Worm (Caenorhabditis elegans) whole organism, late embryonic: ENCODE results near the gene F20D6.6.

Experiments
- dmd-4 ChIP-seq: sonication (generic microtip); optimal IDR thresholded peaks from 2 replicates; lab custom pipeline; 2016; ENCODE audit warnings: borderline replicate concordance, missing genetic modification characterization, missing compliant biosample characterization
- elt-2 ChIP-seq: sonication (generic microtip); optimal IDR thresholded peaks from 2 replicates; lab custom pipeline; 2016; ENCODE audit warnings: missing genetic modification reagents, missing genetic modification characterization, missing compliant biosample characterization
- hlh-6 ChIP-seq: sonication (generic microtip); optimal IDR thresholded peaks from 2 replicates; lab custom pipeline; 2016; ENCODE audit warnings: missing genotype, missing genetic modification characterization, missing compliant biosample characterization
- nhr-232 ChIP-seq: sonication (generic microtip); optimal IDR thresholded peaks from 2 replicates; lab custom pipeline; 2016; ENCODE audit warnings: missing genetic modification characterization, missing compliant biosample characterization
- pqm-1 ChIP-seq: sonication (generic microtip); optimal IDR thresholded peaks from 2 replicates; lab custom pipeline; 2016; ENCODE audit warnings: missing genetic modification characterization, missing compliant biosample characterization
- syd-9 ChIP-seq: sonication (generic microtip); optimal IDR thresholded peaks from 2 replicates; lab custom pipeline; 2016; ENCODE audit warnings: mild to moderate bottlenecking, missing genetic modification characterization, moderate library complexity, missing compliant biosample characterization
- tbx-2 ChIP-seq: sonication (generic microtip); optimal IDR thresholded peaks from 2 replicates; lab custom pipeline; 2016; ENCODE audit warnings: missing genetic modification characterization, missing compliant biosample characterization

DNA sequence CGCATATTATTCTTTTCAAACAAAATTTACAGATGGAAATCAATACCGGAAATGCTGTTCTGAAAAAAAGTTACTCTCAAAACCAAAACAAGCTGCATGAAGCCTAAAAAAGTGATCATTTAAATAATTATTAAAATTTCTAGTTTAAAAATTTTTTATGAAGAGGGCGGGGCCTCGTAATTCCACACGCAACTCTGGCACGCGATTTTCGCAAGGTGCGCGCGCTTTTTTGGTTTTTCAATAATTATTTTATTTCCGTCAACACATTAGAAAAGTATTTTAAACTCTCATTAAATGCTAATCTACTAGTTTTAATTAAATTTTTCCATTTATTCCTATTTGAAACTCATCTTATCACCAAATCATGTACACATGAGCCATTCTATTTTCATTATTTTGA lies 30.0 kb upstream of the F20D6.6 start:
- TF ChIP-seq hlh-6 (tag; lab: Kevin White, UChicago) = no peak
- TF ChIP-seq syd-9 (tag; lab: Kevin White, UChicago) = no peak
- TF ChIP-seq tbx-2 (tag; lab: Kevin White, UChicago) = no peak
- TF ChIP-seq dmd-4 = no peak
- TF ChIP-seq elt-2 (tag; lab: Kevin White, UChicago) = no peak
- no peak for TF ChIP-seq nhr-232
- TF ChIP-seq pqm-1 (tag; lab: Kevin White, UChicago) = no peak
